Fruit fly (Drosophila melanogaster): ENCODE results near the gene CG13114.

DNA sequence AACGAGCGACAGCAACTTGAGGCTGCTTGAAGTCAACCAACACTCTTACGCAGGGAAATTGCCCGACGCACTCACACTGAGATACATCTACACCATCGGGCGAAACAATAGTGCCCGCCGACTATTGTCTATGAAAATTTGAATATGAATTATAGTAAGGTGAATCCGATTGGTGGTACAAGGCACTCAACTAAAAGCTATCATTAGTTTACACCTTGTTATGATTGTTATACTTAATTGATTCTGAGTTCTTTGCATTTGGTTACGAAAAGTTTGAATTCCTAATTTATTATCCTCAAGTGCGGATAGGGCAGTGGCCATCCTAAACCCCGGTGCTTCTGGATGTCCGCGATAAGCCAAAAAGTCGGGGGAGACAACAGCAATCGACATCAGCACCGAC is 17.1 kb downstream of the CG13114 start:
- TF ChIP-seq CTCF (optimal IDR thresholded peaks at IDR 0.05), result no peak
- TF ChIP-seq CG8478 (optimal IDR thresholded peaks at IDR 0.05), result no peak

Data from S2 (cell line).